Fruit fly (Drosophila melanogaster) whole organism, embryonic: ENCODE results near the gene pot.

ENCODE experiments used
- B-H1 ChIP-seq: fragments of 200-800 bp; sonication (Bioruptor generic); IDR thresholded peaks from 3 replicates; pipeline ENCODE4 v1.3.6; 2022; ENCODE audit warnings: missing biosample characterization, missing genetic modification characterization
- CG10543 ChIP-seq: fragments of 200-800 bp; sonication (Bioruptor generic); optimal IDR thresholded peaks from 3 replicates; lab custom pipeline; 2017; ENCODE audit warnings: missing biosample characterization, mild to moderate bottlenecking, missing genetic modification characterization, moderate library complexity
- CG12155 ChIP-seq: fragments of 200-800 bp; sonication (Bioruptor generic); optimal IDR thresholded peaks from 3 replicates; lab custom pipeline; 2016; ENCODE audit warnings: missing biosample characterization, missing genetic modification characterization
- CG12219 ChIP-seq: fragments of 200-800 bp; sonication (Bioruptor generic); optimal IDR thresholded peaks from 3 replicates; lab custom pipeline; 2018; ENCODE audit warnings: missing biosample characterization, mild to moderate bottlenecking, missing genetic modification characterization
- CG12391 ChIP-seq: fragments of 200-800 bp; sonication (Bioruptor generic); optimal IDR thresholded peaks from 3 replicates; lab custom pipeline; 2018; ENCODE audit warnings: missing biosample characterization, mild to moderate bottlenecking, missing genetic modification characterization, moderate library complexity
- CG15011 ChIP-seq: fragments of 200-800 bp; sonication (Bioruptor generic); optimal IDR thresholded peaks from 3 replicates; lab custom pipeline; 2018; ENCODE audit warnings: missing biosample characterization, mild to moderate bottlenecking, missing genetic modification characterization
- CG15269 ChIP-seq: fragments of 200-800 bp; sonication (Bioruptor generic); optimal IDR thresholded peaks from 2 replicates; lab custom pipeline; 2018; ENCODE audit warnings: missing biosample characterization, mild to moderate bottlenecking, missing genetic modification characterization, moderate library complexity
- CG1603 ChIP-seq: fragments of 200-800 bp; sonication (Bioruptor generic); optimal IDR thresholded peaks from 2 replicates; lab custom pipeline; 2019; ENCODE audit warnings: missing biosample characterization, mild to moderate bottlenecking, missing genetic modification characterization, moderate library complexity
- CG17829 ChIP-seq: fragments of 200-800 bp; optimal IDR thresholded peaks from 2 replicates; lab custom pipeline; 2019; ENCODE audit warnings: missing biosample characterization, mild to moderate bottlenecking, missing genetic modification characterization, moderate library complexity
- CG18764 ChIP-seq: fragments of 200-800 bp; sonication (Bioruptor generic); optimal IDR thresholded peaks from 3 replicates; lab custom pipeline; 2016; ENCODE audit warnings: missing biosample characterization, missing genetic modification characterization
- CG2116 ChIP-seq: fragments of 200-800 bp; sonication (Bioruptor generic); optimal IDR thresholded peaks from 3 replicates; lab custom pipeline; 2018; ENCODE audit warnings: missing biosample characterization, mild to moderate bottlenecking, missing genetic modification characterization
- CG2202 ChIP-seq: fragments of 200-800 bp; sonication (Bioruptor generic); optimal IDR thresholded peaks from 2 replicates; lab custom pipeline; 2018; ENCODE audit warnings: missing biosample characterization, mild to moderate bottlenecking, missing genetic modification characterization
- CG34224 ChIP-seq: fragments of 200-800 bp; sonication (Bioruptor generic); IDR thresholded peaks from 3 replicates; pipeline ENCODE4 v1.3.6; 2022; ENCODE audit warnings: missing biosample characterization, missing genetic modification characterization; ENCODE audit not compliant: partially characterized antibody
- CG43689 ChIP-seq: fragments of 200-800 bp; sonication (Bioruptor generic); IDR thresholded peaks from 2 replicates; pipeline ENCODE4 v1.3.6; 2022; ENCODE audit warnings: missing biosample characterization, missing genetic modification characterization
- CG4404 ChIP-seq: fragments of 200-800 bp; sonication (Bioruptor generic); IDR thresholded peaks from 2 replicates; pipeline ENCODE4 v1.3.6; 2022; ENCODE audit warnings: missing biosample characterization, missing genetic modification characterization
- CG5180 ChIP-seq: fragments of 200-800 bp; sonication (Bioruptor generic); optimal IDR thresholded peaks from 3 replicates; lab custom pipeline; 2017; ENCODE audit warnings: missing biosample characterization, missing genetic modification characterization, mild to moderate bottlenecking, moderate library complexity, missing genetic modification reagents
- CG6854 ChIP-seq: fragments of 200-800 bp; sonication (Bioruptor generic); optimal IDR thresholded peaks from 3 replicates; lab custom pipeline; 2017; ENCODE audit warnings: missing biosample characterization, mild to moderate bottlenecking, missing genetic modification characterization
- CG7556 ChIP-seq: fragments of 200-800 bp; sonication (Bioruptor generic); optimal IDR thresholded peaks from 2 replicates; lab custom pipeline; 2017; ENCODE audit warnings: missing biosample characterization, mild to moderate bottlenecking, missing genetic modification characterization
- CG7839 ChIP-seq: fragments of 200-800 bp; sonication (Bioruptor generic); optimal IDR thresholded peaks from 3 replicates; lab custom pipeline; 2018; ENCODE audit warnings: missing biosample characterization, mild to moderate bottlenecking, missing genetic modification characterization, moderate library complexity
- CG9215 ChIP-seq: fragments of 200-800 bp; sonication (Bioruptor generic); IDR thresholded peaks from 2 replicates; pipeline ENCODE4 v1.3.6; 2022; ENCODE audit warnings: missing biosample characterization, missing genetic modification characterization
- CG9437 ChIP-seq: fragments of 200-800 bp; sonication (Bioruptor generic); optimal IDR thresholded peaks from 2 replicates; lab custom pipeline; 2018; ENCODE audit warnings: missing biosample characterization, mild to moderate bottlenecking, missing genetic modification characterization
- Eip74EF ChIP-seq, 2 experiments: fragments of 200-800 bp in 1 of 2; fragments of >200 bp in 1 of 2; sonication (Bioruptor generic) in 1 of 2; optimal IDR thresholded peaks; 2 replicates each; lab custom pipeline; 2017 to 2019; ENCODE audit warnings: missing biosample characterization in 2 of 2, missing genetic modification characterization in 2 of 2, mild to moderate bottlenecking in 1 of 2, moderate library complexity in 1 of 2
- H15 ChIP-seq: fragments of 200-800 bp; sonication (Bioruptor generic); IDR thresholded peaks from 3 replicates; pipeline ENCODE4 v1.3.6; 2022; ENCODE audit warnings: missing biosample characterization, missing genetic modification characterization
- Hr51 ChIP-seq, 2 experiments: fragments of 200-800 bp; sonication (Bioruptor generic); optimal IDR thresholded peaks; 2 replicates in 1 of 2; 3 replicates in 1 of 2; lab custom pipeline; 2016 to 2018; ENCODE audit warnings: missing biosample characterization in 2 of 2, missing genetic modification characterization in 2 of 2, mild to moderate bottlenecking in 1 of 2, moderate library complexity in 1 of 2
- Mad ChIP-seq: fragments of 200-800 bp; sonication (Bioruptor generic); optimal IDR thresholded peaks from 2 replicates; lab custom pipeline; 2016; ENCODE audit warnings: missing biosample characterization, missing genetic modification characterization
- Side ChIP-seq: fragments of 200-800 bp; sonication (Bioruptor generic); optimal IDR thresholded peaks from 2 replicates; lab custom pipeline; 2016; ENCODE audit warnings: missing biosample characterization, missing genetic modification characterization
- Sox100B ChIP-seq: fragments of 200-800 bp; sonication (Bioruptor generic); optimal IDR thresholded peaks from 3 replicates; lab custom pipeline; 2018; ENCODE audit warnings: missing biosample characterization, mild to moderate bottlenecking, missing genetic modification characterization
- Xrp1 ChIP-seq: fragments of 200-800 bp; sonication (Bioruptor generic); IDR thresholded peaks from 2 replicates; pipeline ENCODE4 v1.3.6; 2022; ENCODE audit warnings: missing biosample characterization, missing genetic modification characterization
- ab ChIP-seq: fragments of 200-800 bp; sonication (Bioruptor generic); optimal IDR thresholded peaks from 2 replicates; lab custom pipeline; 2016; ENCODE audit warnings: missing biosample characterization, missing genetic modification characterization
- cg ChIP-seq: fragments of 200-800 bp; sonication (Bioruptor generic); optimal IDR thresholded peaks from 3 replicates; lab custom pipeline; 2019; ENCODE audit warnings: missing biosample characterization, mild to moderate bottlenecking, missing genetic modification characterization, moderate library complexity
- chn ChIP-seq: fragments of 200-800 bp; sonication (Bioruptor generic); optimal IDR thresholded peaks from 2 replicates; lab custom pipeline; 2016; ENCODE audit warnings: missing biosample characterization, missing genetic modification characterization
- dan ChIP-seq: fragments of 200-800 bp; sonication (Bioruptor generic); IDR thresholded peaks from 2 replicates; pipeline ENCODE4 v1.3.6; 2022; ENCODE audit warnings: missing biosample characterization, missing genetic modification characterization
- dimm ChIP-seq: fragments of 200-800 bp; sonication (Bioruptor generic); IDR thresholded peaks from 2 replicates; pipeline ENCODE4 v1.3.6; 2022; ENCODE audit warnings: missing biosample characterization, missing genetic modification characterization
- dmrt99B ChIP-seq: fragments of 200-800 bp; sonication (Bioruptor generic); optimal IDR thresholded peaks from 2 replicates; lab custom pipeline; 2018; ENCODE audit warnings: missing biosample characterization, mild to moderate bottlenecking, missing genetic modification characterization, moderate library complexity
- fd96Cb ChIP-seq: fragments of 200-800 bp; sonication (Bioruptor generic); optimal IDR thresholded peaks from 2 replicates; lab custom pipeline; 2018; ENCODE audit warnings: missing biosample characterization, mild to moderate bottlenecking, missing genetic modification characterization, moderate library complexity
- gem ChIP-seq: fragments of 200-800 bp; sonication (Bioruptor generic); optimal IDR thresholded peaks from 2 replicates; lab custom pipeline; 2019; ENCODE audit warnings: missing biosample characterization, mild to moderate bottlenecking, missing genetic modification characterization, moderate library complexity
- gro ChIP-seq: fragments of 200-800 bp; sonication (Bioruptor generic); optimal IDR thresholded peaks from 2 replicates; lab custom pipeline; 2016; ENCODE audit warnings: missing biosample characterization, missing genetic modification characterization
- ham ChIP-seq: fragments of 200-800 bp; sonication (Bioruptor generic); IDR thresholded peaks from 2 replicates; pipeline ENCODE4 v1.3.6; 2022; ENCODE audit warnings: missing biosample characterization, missing genetic modification characterization
- hb ChIP-seq: fragments of 200-800 bp; sonication (Bioruptor generic); IDR thresholded peaks from 3 replicates; pipeline ENCODE4 v1.3.6; 2022; ENCODE audit warnings: missing biosample characterization, missing genetic modification characterization; ENCODE audit not compliant: partially characterized antibody
- hth ChIP-seq: fragments of >200 bp; optimal IDR thresholded peaks from 2 replicates; lab custom pipeline; 2017; ENCODE audit warnings: inconsistent platforms
- jing ChIP-seq: fragments of 200-800 bp; sonication (Bioruptor generic); optimal IDR thresholded peaks from 2 replicates; lab custom pipeline; 2018; ENCODE audit warnings: missing biosample characterization, mild to moderate bottlenecking, missing genetic modification characterization
- lmd ChIP-seq: fragments of 200-800 bp; sonication (Bioruptor generic); IDR thresholded peaks from 2 replicates; pipeline ENCODE4 v1.3.6; 2022; ENCODE audit warnings: missing biosample characterization, missing genetic modification characterization
- oc ChIP-seq: fragments of 200-800 bp; sonication (Bioruptor generic); optimal IDR thresholded peaks from 2 replicates; lab custom pipeline; 2018; ENCODE audit warnings: missing biosample characterization, mild to moderate bottlenecking, missing genetic modification characterization, moderate library complexity
- pb ChIP-seq: fragments of 200-800 bp; sonication (Bioruptor generic); optimal IDR thresholded peaks from 3 replicates; lab custom pipeline; 2016; ENCODE audit warnings: missing biosample characterization, missing genetic modification characterization
- pnt ChIP-seq: fragments of 200-800 bp; sonication (Bioruptor generic); optimal IDR thresholded peaks from 3 replicates; lab custom pipeline; 2016; ENCODE audit warnings: missing biosample characterization, missing genetic modification characterization
- sens-2 ChIP-seq: fragments of 200-800 bp; sonication (Bioruptor generic); IDR thresholded peaks from 2 replicates; pipeline ENCODE4 v1.3.6; 2022; ENCODE audit warnings: missing biosample characterization, missing genetic modification characterization
- usp ChIP-seq: fragments of >200 bp; optimal IDR thresholded peaks from 2 replicates; lab custom pipeline; 2017; ENCODE audit warnings: missing biosample characterization, missing genetic modification characterization
- vnd ChIP-seq: fragments of 200-800 bp; sonication (Bioruptor generic); IDR thresholded peaks from 3 replicates; pipeline ENCODE4 v1.3.6; 2022; ENCODE audit warnings: missing biosample characterization, missing genetic modification characterization; ENCODE audit not compliant: partially characterized antibody

The pot gene

dm6 chrX:11857522-11858438, 59.3 kb downstream of the pot start (continued):
- peak; percentile 91 for TF ChIP-seq CG7839 (tag; lab: Kevin White, UChicago)
- TF ChIP-seq gro (GFP tag; lab: Kevin White, UChicago), result peak; percentile 54
- peak; percentile 69 for TF ChIP-seq CG12219 (GFP tag; lab: Kevin White, UChicago)
- TF ChIP-seq cg, result no peak
- peak; percentile 83 for TF ChIP-seq H15
- TF ChIP-seq CG6854 (GFP tag; lab: Kevin White, UChicago), result no peak
- TF ChIP-seq CG7556 (GFP tag; lab: Kevin White, UChicago), result peak; percentile 58
- TF ChIP-seq CG1603 (tag; lab: Kevin White, UChicago), result peak; percentile 67
- TF ChIP-seq CG5180, result peak; percentile 37
- no peak for TF ChIP-seq CG34224 (GFP tag; lab: Robert Waterston, UW)
- TF ChIP-seq CG12391 (tag; lab: Kevin White, UChicago), result peak; percentile 78
- TF ChIP-seq dmrt99B (tag; lab: Kevin White, UChicago), result peak; percentile 93
- TF ChIP-seq fd96Cb (tag; lab: Kevin White, UChicago), result peak; percentile 63
- TF ChIP-seq oc (tag; lab: Kevin White, UChicago), result peak; percentile 66
- TF ChIP-seq Mad (GFP tag; lab: Kevin White, UChicago), result peak; percentile 47
- peak; percentile 73 for TF ChIP-seq CG2202
- peak; percentile 57 for TF ChIP-seq sens-2 (GFP tag; lab: Robert Waterston, UW)
- peak; percentile 74 for TF ChIP-seq lmd (GFP tag; lab: Robert Waterston, UW)
- TF ChIP-seq chn (GFP tag; lab: Kevin White, UChicago), result peak; percentile 52
- peak; percentile 68 for TF ChIP-seq CG15269
- peak in 1 of 2 experiments; percentile 81 for TF ChIP-seq Hr51 (GFP tag; optimal IDR thresholded peaks at IDR 0.05; lab: Kevin White, UChicago)
- peak; percentile 39 for TF ChIP-seq pb (GFP tag; lab: Kevin White, UChicago)
- TF ChIP-seq CG9215 (GFP tag; lab: Robert Waterston, UW), result peak; percentile 53; the same call in 1 of the 2 replicates
- no peak for TF ChIP-seq dan (GFP tag; lab: Robert Waterston, UW)
- TF ChIP-seq usp (GFP tag; lab: Kevin White, UChicago), result no peak
- TF ChIP-seq ham, result no peak
- TF ChIP-seq CG18764 (GFP tag; lab: Kevin White, UChicago), result peak; percentile 15
- peak; percentile 85 for TF ChIP-seq gem
- TF ChIP-seq CG9437 (GFP tag; lab: Kevin White, UChicago), result peak; percentile 38
- TF ChIP-seq pnt, result peak; percentile 81
- 0 out of 2 replicates have a peak, but pooled peaks have one; percentile 39 for TF ChIP-seq CG4404 (GFP tag; lab: Robert Waterston, UW)
- TF ChIP-seq CG43689, result 0 out of 2 replicates have a peak, but pooled peaks have one; percentile 17
- peak; percentile 93 for TF ChIP-seq CG17829
- no peak for TF ChIP-seq vnd (GFP tag; lab: Robert Waterston, UW)
- no peak for TF ChIP-seq hth
- peak; percentile 71 for TF ChIP-seq Sox100B (GFP tag; lab: Kevin White, UChicago)
- peak; percentile 78 for TF ChIP-seq Side (GFP tag; lab: Kevin White, UChicago)
- TF ChIP-seq ab (GFP tag; lab: Kevin White, UChicago), result no peak
- peak; percentile 14 for TF ChIP-seq CG15011
- peak; percentile 16 for TF ChIP-seq CG2116 (GFP tag; lab: Kevin White, UChicago)
- TF ChIP-seq CG10543 (GFP tag; lab: Kevin White, UChicago), result peak; percentile 18
- peak; percentile 76 for TF ChIP-seq dimm (GFP tag; lab: Robert Waterston, UW)
- TF ChIP-seq CG12155 (GFP tag; lab: Kevin White, UChicago), result peak; percentile 45
- peak; percentile 82; the same call in 2 of the 3 replicates for TF ChIP-seq B-H1 (GFP tag; lab: Robert Waterston, UW)
- peak in 1 of 2 experiments; percentile 91 for TF ChIP-seq Eip74EF (GFP tag; optimal IDR thresholded peaks at IDR 0.05; lab: Kevin White, UChicago)
- TF ChIP-seq hb (GFP tag; lab: Robert Waterston, UW), result no peak
- peak; percentile 58 for TF ChIP-seq jing (GFP tag; lab: Kevin White, UChicago)
- peak; percentile 91 for TF ChIP-seq Xrp1 (GFP tag; lab: Robert Waterston, UW)
